Fruit fly (Drosophila melanogaster): ENCODE results near the gene Pmm2.

Gene Pmm2

dm6 chr3L:12495312-12495725, 39.1 kb upstream of the Pmm2 start (continued):
- TF ChIP-seq CG10631 (GFP tag; optimal IDR thresholded peaks at IDR 0.05) (peak; percentile 82), pdm3 (GFP tag; optimal IDR thresholded peaks at IDR 0.05) (peak; percentile 83), spab (GFP tag; optimal IDR thresholded peaks at IDR 0.05) (peak; percentile 83), achi (GFP tag; optimal IDR thresholded peaks at IDR 0.05) (peak; percentile 88), Sox14 (GFP tag; optimal IDR thresholded peaks at IDR 0.05) (peak; percentile 91), svp (GFP tag) (peak; percentile 97), CG6854 (GFP tag; optimal IDR thresholded peaks at IDR 0.05) (peak; percentile 81), CG7368 (GFP tag; optimal IDR thresholded peaks at IDR 0.05) (peak; percentile 75), lz (GFP tag; optimal IDR thresholded peaks at IDR 0.05) (peak; percentile 91), acj6 (GFP tag; optimal IDR thresholded peaks at IDR 0.05) (peak; percentile 90), CG8632 (GFP tag; optimal IDR thresholded peaks at IDR 0.05) (peak; percentile 81), fd59A (GFP tag; optimal IDR thresholded peaks at IDR 0.05) (peak; percentile 87), Sox102F (GFP tag; optimal IDR thresholded peaks at IDR 0.05) (peak; percentile 91), Ets21C (GFP tag; optimal IDR thresholded peaks at IDR 0.05) (peak; percentile 83), CG32006 (GFP tag; optimal IDR thresholded peaks at IDR 0.05) (peak; percentile 95), OdsH (GFP tag; optimal IDR thresholded peaks at IDR 0.05) (peak; percentile 87), CG6163 (GFP tag; IDR thresholded peaks at IDR 0.05) (peak; percentile 56; the same call in 1 of the 3 replicates), esn (GFP tag; optimal IDR thresholded peaks at IDR 0.05) (peak; percentile 95), topi (GFP tag; optimal IDR thresholded peaks at IDR 0.05) (peak; percentile 91), Sox15 (GFP tag; optimal IDR thresholded peaks at IDR 0.05) (peak; percentile 78), dac (GFP tag; optimal IDR thresholded peaks at IDR 0.05) (peak; percentile 84), CG4318 (GFP tag; optimal IDR thresholded peaks at IDR 0.05) (peak; percentile 87), Eip75B (GFP tag; optimal IDR thresholded peaks at IDR 0.05) (peak; percentile 88), Eip93F (GFP tag; optimal IDR thresholded peaks at IDR 0.05) (peak; percentile 74)

dm6 chr3L:12496428-12497344, 37.7 kb upstream of the Pmm2 start, which contains the start of gene CG10657:
TSS of gene CG10657 (minus strand) at chr3L:12497216.
- TF ChIP-seq CG8319 (GFP tag; optimal IDR thresholded peaks at IDR 0.05) (no peak), CG4318 (GFP tag; optimal IDR thresholded peaks at IDR 0.05) (no peak), net (GFP tag; optimal IDR thresholded peaks at IDR 0.05) (no peak), svp (GFP tag) (no peak), CG10631 (GFP tag; optimal IDR thresholded peaks at IDR 0.05) (no peak), CG9139 (GFP tag; optimal IDR thresholded peaks at IDR 0.05) (no peak), Sox14 (GFP tag; optimal IDR thresholded peaks at IDR 0.05) (no peak), CG3032 (tag; optimal IDR thresholded peaks at IDR 0.05) (no peak), CG10669 (GFP tag; optimal IDR thresholded peaks at IDR 0.05) (no peak), Sox102F (GFP tag; optimal IDR thresholded peaks at IDR 0.05) (no peak), CG15336 (GFP tag; IDR thresholded peaks at IDR 0.05) (peak; percentile 58; the same call in 1 of the 2 replicates), Eip78C (GFP tag) (peak; percentile 43), Smox (GFP tag; optimal IDR thresholded peaks at IDR 0.05) (no peak), Hr38 (GFP tag; optimal IDR thresholded peaks at IDR 0.05) (no peak), Eip93F (GFP tag; optimal IDR thresholded peaks at IDR 0.05) (no peak), dsx (GFP tag; optimal IDR thresholded peaks at IDR 0.05; ENCODE audit: poor library complexity, severe bottlenecking) (no peak), CG34406 (GFP tag; optimal IDR thresholded peaks at IDR 0.05) (no peak), topi (GFP tag; optimal IDR thresholded peaks at IDR 0.05) (no peak), salr (GFP tag; optimal IDR thresholded peaks at IDR 0.05) (peak in 1 of 2 experiments; percentile 29), CG7368 (GFP tag; optimal IDR thresholded peaks at IDR 0.05) (no peak), pdm3 (GFP tag; optimal IDR thresholded peaks at IDR 0.05) (no peak), CG6792 (GFP tag; optimal IDR thresholded peaks at IDR 0.05) (no peak), CG6276 (GFP tag; optimal IDR thresholded peaks at IDR 0.05) (peak; percentile 59), spab (GFP tag; optimal IDR thresholded peaks at IDR 0.05) (no peak), Ets21C (GFP tag; optimal IDR thresholded peaks at IDR 0.05) (no peak), CG3919 (GFP tag; optimal IDR thresholded peaks at IDR 0.05) (no peak), vri (GFP tag; optimal IDR thresholded peaks at IDR 0.05) (peak; percentile 66), CG6854 (GFP tag; optimal IDR thresholded peaks at IDR 0.05) (no peak), CG11294 (GFP tag; IDR thresholded peaks at IDR 0.05) (no peak), CG31627 (GFP tag; optimal IDR thresholded peaks at IDR 0.05) (no peak), lz (GFP tag; optimal IDR thresholded peaks at IDR 0.05) (no peak), CG6163 (GFP tag; IDR thresholded peaks at IDR 0.05) (no peak), CG8632 (GFP tag; optimal IDR thresholded peaks at IDR 0.05) (peak; percentile 4), fkh (GFP tag; optimal IDR thresholded peaks at IDR 0.05) (no peak), CG1621 (tag; optimal IDR thresholded peaks at IDR 0.05) (peak; percentile 28), CG32006 (GFP tag; optimal IDR thresholded peaks at IDR 0.05) (peak; percentile 70), esn (GFP tag; optimal IDR thresholded peaks at IDR 0.05) (no peak), eg (GFP tag; IDR thresholded peaks at IDR 0.05) (peak; percentile 69; the same call in 2 of the 3 replicates), Sox15 (GFP tag; optimal IDR thresholded peaks at IDR 0.05) (no peak)

All from whole organism, prepupa.